Worm (Caenorhabditis elegans) whole organism, dauer: Measurements from ENCODE around the gene F52E10.4.

Source experiments
- unc-62 ChIP-seq: sonication (generic microtip); optimal IDR thresholded peaks from 2 replicates; lab custom pipeline; 2017; ENCODE audit warnings: missing biosample characterization, missing genetic modification reagents, missing genetic modification characterization

Gene F52E10.4

DNA sequence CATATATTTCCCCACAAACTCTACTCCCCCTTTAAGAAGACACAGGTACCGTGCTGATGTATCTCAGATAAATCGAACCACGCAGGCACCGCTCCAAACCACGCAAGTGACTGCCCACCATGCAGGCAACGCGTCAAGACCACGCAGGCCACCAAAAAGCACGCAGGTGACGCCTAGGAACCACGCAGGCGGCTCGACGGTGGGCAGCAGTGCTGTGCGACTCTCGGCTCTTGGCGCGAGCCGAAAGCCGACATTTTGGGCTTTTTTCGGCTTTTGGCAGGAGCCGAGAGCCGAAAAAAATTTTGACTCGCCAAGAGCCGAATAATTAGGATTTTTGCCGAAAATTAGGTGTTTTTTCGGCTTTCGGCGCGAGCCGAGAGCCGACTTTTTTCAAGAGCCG lies 49.7 kb downstream of the F52E10.4 start:
- no peak for TF ChIP-seq unc-62 (GFP tag; lab: Kevin White, UChicago)

DNA sequence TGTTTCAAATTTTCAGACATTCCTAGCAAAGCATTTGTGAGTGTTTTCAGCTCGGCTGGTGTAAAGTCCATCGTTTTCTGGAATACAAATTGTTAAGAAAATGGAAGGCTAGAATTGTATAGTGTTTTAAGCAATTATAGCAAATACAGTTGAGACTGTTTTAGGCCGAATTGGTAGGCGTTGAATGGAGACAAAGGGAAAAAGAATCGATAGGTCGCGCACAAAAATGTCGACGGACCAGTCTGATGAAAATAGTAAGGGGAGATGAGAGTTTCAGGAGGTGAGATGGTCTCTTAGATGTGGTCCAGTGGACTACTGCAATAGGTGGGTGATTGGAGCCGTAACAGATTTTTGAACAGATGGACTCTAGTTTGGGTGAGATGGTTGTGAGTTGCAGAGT lies 52.2 kb downstream of the F52E10.4 start:
- TF ChIP-seq unc-62 (GFP tag; lab: Kevin White, UChicago), result no peak
